Fruit fly (Drosophila melanogaster) whole organism, embryonic: ENCODE measurements around the gene CG12594.
A peak's percentile ranks its signal among the peaks of the same experiment; 100 is the strongest.

ENCODE experiments used
- Antp ChIP-seq: fragments of 200-800 bp; sonication (Bioruptor generic); optimal IDR thresholded peaks from 3 replicates; lab custom pipeline; 2016; ENCODE audit warnings: missing biosample characterization, missing genetic modification characterization
- Asciz ChIP-seq: fragments of 200-800 bp; sonication (Bioruptor generic); optimal IDR thresholded peaks from 2 replicates; lab custom pipeline; 2017; ENCODE audit warnings: missing biosample characterization, mild to moderate bottlenecking, missing genetic modification characterization, missing genetic modification reagents
- Awh ChIP-seq: fragments of 200-800 bp; sonication (Bioruptor generic); IDR thresholded peaks from 2 replicates; pipeline ENCODE4, ENCODE4 v1.3.6; 2022; ENCODE audit warnings: missing biosample characterization, missing genetic modification characterization
- CG11085 ChIP-seq: fragments of 200-800 bp; sonication (Bioruptor generic); IDR thresholded peaks from 2 replicates; pipeline ENCODE4 v1.3.6; 2022; ENCODE audit warnings: missing biosample characterization, missing genetic modification characterization
- CG11093 ChIP-seq: fragments of 200-800 bp; sonication (Bioruptor generic); IDR thresholded peaks from 3 replicates; pipeline ENCODE4 v1.3.6; 2022; ENCODE audit warnings: missing biosample characterization, missing genetic modification characterization
- CG12236 ChIP-seq: fragments of 200-800 bp; sonication (Bioruptor generic); optimal IDR thresholded peaks from 2 replicates; lab custom pipeline; 2016; ENCODE audit warnings: missing biosample characterization, missing genetic modification characterization
- CG17186 ChIP-seq: fragments of 200-800 bp; sonication (Bioruptor generic); optimal IDR thresholded peaks from 3 replicates; lab custom pipeline; 2017; ENCODE audit warnings: missing biosample characterization, missing genetic modification reagents, missing genetic modification characterization
- CG1792 ChIP-seq: fragments of 200-800 bp; sonication (Bioruptor generic); optimal IDR thresholded peaks from 2 replicates; lab custom pipeline; 2016; ENCODE audit warnings: missing biosample characterization, missing genetic modification characterization
- CG18764 ChIP-seq: fragments of 200-800 bp; sonication (Bioruptor generic); optimal IDR thresholded peaks from 3 replicates; lab custom pipeline; 2016; ENCODE audit warnings: missing biosample characterization, missing genetic modification characterization
- CG30403 ChIP-seq: fragments of 200-800 bp; sonication (Bioruptor generic); optimal IDR thresholded peaks from 3 replicates; lab custom pipeline; 2016; ENCODE audit warnings: missing biosample characterization, missing genetic modification characterization
- CG31441 ChIP-seq: fragments of 200-800 bp; sonication (Bioruptor generic); IDR thresholded peaks from 2 replicates; pipeline ENCODE4 v1.3.6; 2022; ENCODE audit warnings: missing biosample characterization, missing genetic modification characterization
- CG3838 ChIP-seq: fragments of 200-800 bp; sonication (Bioruptor generic); optimal IDR thresholded peaks from 3 replicates; lab custom pipeline; 2016; ENCODE audit warnings: missing biosample characterization, missing genetic modification characterization
- CG4404 ChIP-seq: fragments of 200-800 bp; sonication (Bioruptor generic); IDR thresholded peaks from 2 replicates; pipeline ENCODE4 v1.3.6; 2022; ENCODE audit warnings: missing biosample characterization, missing genetic modification characterization
- CG5180 ChIP-seq: fragments of 200-800 bp; sonication (Bioruptor generic); optimal IDR thresholded peaks from 3 replicates; lab custom pipeline; 2017; ENCODE audit warnings: missing biosample characterization, missing genetic modification characterization, mild to moderate bottlenecking, moderate library complexity, missing genetic modification reagents
- CG5245 ChIP-seq: fragments of 200-800 bp; sonication (Bioruptor generic); optimal IDR thresholded peaks from 3 replicates; lab custom pipeline; 2016; ENCODE audit warnings: missing biosample characterization, missing genetic modification characterization
- CG7556 ChIP-seq: fragments of 200-800 bp; sonication (Bioruptor generic); optimal IDR thresholded peaks from 2 replicates; lab custom pipeline; 2017; ENCODE audit warnings: missing biosample characterization, mild to moderate bottlenecking, missing genetic modification characterization
- CG7839 ChIP-seq: fragments of 200-800 bp; sonication (Bioruptor generic); optimal IDR thresholded peaks from 3 replicates; lab custom pipeline; 2018; ENCODE audit warnings: missing biosample characterization, mild to moderate bottlenecking, missing genetic modification characterization, moderate library complexity
- CG9876 ChIP-seq: fragments of 200-800 bp; sonication (Bioruptor generic); optimal IDR thresholded peaks from 2 replicates; lab custom pipeline; 2016; ENCODE audit warnings: missing biosample characterization, missing genetic modification characterization
- Deaf1 ChIP-seq: fragments of 200-800 bp; optimal IDR thresholded peaks from 3 replicates; lab custom pipeline; 2019; ENCODE audit warnings: missing biosample characterization, mild to moderate bottlenecking, missing genetic modification characterization, moderate library complexity
- Dref ChIP-seq: fragments of 200-800 bp; sonication (Bioruptor generic); IDR thresholded peaks from 2 replicates; pipeline ENCODE4 v1.3.6; 2022; ENCODE audit warnings: missing biosample characterization, missing genetic modification characterization
- Gug ChIP-seq: fragments of 200-800 bp; sonication (Bioruptor generic); IDR thresholded peaks from 4 replicates; pipeline ENCODE4 v1.3.6; 2022; ENCODE audit warnings: missing biosample characterization, missing genetic modification characterization
- H2.0 ChIP-seq: fragments of 200-800 bp; sonication (Bioruptor generic); IDR thresholded peaks from 2 replicates; pipeline ENCODE4 v1.3.6; 2022; ENCODE audit warnings: missing biosample characterization, missing genetic modification characterization
- Hand ChIP-seq: fragments of 200-800 bp; sonication (Bioruptor generic); optimal IDR thresholded peaks from 2 replicates; lab custom pipeline; 2017; ENCODE audit warnings: mild to moderate bottlenecking, missing biosample characterization, missing genetic modification reagents, missing genetic modification characterization
- Hsf ChIP-seq: fragments of 200-800 bp; sonication (Bioruptor generic); optimal IDR thresholded peaks from 3 replicates; lab custom pipeline; 2016; ENCODE audit warnings: missing biosample characterization, missing genetic modification characterization
- MBD-R2 ChIP-seq: fragments of 200-800 bp; sonication (Bioruptor generic); IDR thresholded peaks from 2 replicates; pipeline ENCODE4 v1.3.6; 2022; ENCODE audit warnings: missing biosample characterization, missing genetic modification characterization
- Max ChIP-seq: fragments of 200-800 bp; sonication (Bioruptor generic); optimal IDR thresholded peaks from 2 replicates; lab custom pipeline; 2016; ENCODE audit warnings: missing biosample characterization, mild to moderate bottlenecking, missing genetic modification characterization
- NC2β ChIP-seq: fragments of 200-800 bp; sonication (Bioruptor generic); optimal IDR thresholded peaks from 2 replicates; lab custom pipeline; 2016; ENCODE audit warnings: missing biosample characterization, missing genetic modification characterization
- Optix ChIP-seq: fragments of 200-800 bp; sonication (Bioruptor generic); IDR thresholded peaks from 3 replicates; pipeline ENCODE4 v1.3.6; 2022; ENCODE audit warnings: missing biosample characterization, missing genetic modification characterization
- Tbp ChIP-seq: fragments of >200 bp; optimal IDR thresholded peaks from 2 replicates; lab custom pipeline; 2018; ENCODE audit warnings: missing biosample characterization, missing genetic modification characterization
- abd-A ChIP-seq: fragments of 200-800 bp; sonication (Bioruptor generic); optimal IDR thresholded peaks from 3 replicates; lab custom pipeline; 2019; ENCODE audit warnings: missing biosample characterization, mild to moderate bottlenecking, missing genetic modification characterization, moderate library complexity
- bigmax ChIP-seq: fragments of 200-800 bp; sonication (Bioruptor generic); optimal IDR thresholded peaks from 2 replicates; lab custom pipeline; 2018; ENCODE audit warnings: missing biosample characterization, mild to moderate bottlenecking, missing genetic modification characterization
- cato ChIP-seq: fragments of 200-800 bp; sonication (Bioruptor generic); optimal IDR thresholded peaks from 2 replicates; lab custom pipeline; 2016; ENCODE audit warnings: missing biosample characterization, missing genetic modification characterization, borderline replicate concordance
- chinmo ChIP-seq: fragments of 200-800 bp; sonication (Bioruptor generic); IDR thresholded peaks from 4 replicates; pipeline ENCODE4 v1.3.6; 2022; ENCODE audit warnings: missing biosample characterization, missing genetic modification characterization; ENCODE audit not compliant: partially characterized antibody
- croc ChIP-seq: fragments of 200-800 bp; sonication (Bioruptor generic); conservative IDR thresholded peaks from 3 replicates; pipeline ENCODE4 v1.3.6; 2022; ENCODE audit warnings: missing biosample characterization, missing genetic modification characterization
- cwo ChIP-seq: fragments of 200-800 bp; sonication (Bioruptor generic); optimal IDR thresholded peaks from 3 replicates; lab custom pipeline; 2017; ENCODE audit warnings: missing biosample characterization, missing genetic modification characterization, mild to moderate bottlenecking, moderate library complexity, missing genetic modification reagents
- gsb-n ChIP-seq: fragments of 200-800 bp; sonication (Bioruptor generic); optimal IDR thresholded peaks from 3 replicates; lab custom pipeline; 2018; ENCODE audit warnings: missing biosample characterization, mild to moderate bottlenecking, missing genetic modification characterization
- hkb ChIP-seq, 2 experiments: fragments of 200-800 bp in 1 of 2; fragments of >200 bp in 1 of 2; sonication (Bioruptor generic) in 1 of 2; IDR thresholded peaks in 1 of 2; optimal IDR thresholded peaks in 1 of 2; 2 replicates each; pipeline versions ENCODE4 v1.3.6 to Lab custom; 2017 to 2022; ENCODE audit warnings: missing biosample characterization in 1 of 2, missing genetic modification characterization in 1 of 2
- hth ChIP-seq: fragments of >200 bp; optimal IDR thresholded peaks from 2 replicates; lab custom pipeline; 2017; ENCODE audit warnings: inconsistent platforms
- klu ChIP-seq: fragments of 200-800 bp; sonication (Bioruptor generic); IDR thresholded peaks from 2 replicates; pipeline ENCODE4 v1.3.6; 2022; ENCODE audit warnings: missing biosample characterization, missing genetic modification characterization
- oc ChIP-seq: fragments of 200-800 bp; sonication (Bioruptor generic); optimal IDR thresholded peaks from 2 replicates; lab custom pipeline; 2018; ENCODE audit warnings: missing biosample characterization, mild to moderate bottlenecking, missing genetic modification characterization, moderate library complexity
- pho ChIP-seq: fragments of 200-800 bp; sonication (Bioruptor generic); optimal IDR thresholded peaks from 2 replicates; lab custom pipeline; 2016; ENCODE audit warnings: missing biosample characterization, missing genetic modification characterization
- pnt ChIP-seq: fragments of 200-800 bp; sonication (Bioruptor generic); optimal IDR thresholded peaks from 3 replicates; lab custom pipeline; 2016; ENCODE audit warnings: missing biosample characterization, missing genetic modification characterization
- pzg ChIP-seq: fragments of 200-800 bp; sonication (Bioruptor generic); optimal IDR thresholded peaks from 3 replicates; lab custom pipeline; 2018; ENCODE audit warnings: missing biosample characterization, mild to moderate bottlenecking, missing genetic modification characterization, moderate library complexity
- sens ChIP-seq: fragments of 200-800 bp; sonication (Bioruptor generic); peaks from one replicate; lab custom pipeline; 2016; ENCODE audit warnings: missing biosample characterization, missing genetic modification characterization
- sisA ChIP-seq: fragments of 200-800 bp; sonication (Bioruptor generic); IDR thresholded peaks from 2 replicates; pipeline ENCODE4 v1.3.6; 2022; ENCODE audit warnings: missing biosample characterization, missing genetic modification characterization
- stc ChIP-seq: fragments of 200-800 bp; sonication (Bioruptor generic); IDR thresholded peaks from 2 replicates; pipeline ENCODE4 v1.3.6; 2022; ENCODE audit warnings: missing biosample characterization, missing genetic modification characterization
- tgo ChIP-seq: fragments of 200-800 bp; sonication (Bioruptor generic); IDR thresholded peaks from 3 replicates; pipeline ENCODE4 v1.3.6; 2022; ENCODE audit warnings: missing biosample characterization, missing genetic modification characterization
- tll ChIP-seq, 2 experiments: fragments of 200-800 bp in 1 of 2; fragments of >200 bp in 1 of 2; sonication (Bioruptor generic) in 1 of 2; optimal IDR thresholded peaks; 2 replicates each; lab custom pipeline; 2017 to 2019; ENCODE audit warnings: missing biosample characterization in 2 of 2, missing genetic modification characterization in 2 of 2, mild to moderate bottlenecking in 1 of 2, moderate library complexity in 1 of 2
- trem ChIP-seq: fragments of 200-800 bp; optimal IDR thresholded peaks from 3 replicates; lab custom pipeline; 2019; ENCODE audit warnings: missing biosample characterization, mild to moderate bottlenecking, missing genetic modification characterization, moderate library complexity
- trh ChIP-seq: fragments of 200-800 bp; sonication (Bioruptor generic); optimal IDR thresholded peaks from 2 replicates; lab custom pipeline; 2016; ENCODE audit warnings: missing biosample characterization, missing genetic modification characterization
- usp ChIP-seq: fragments of >200 bp; optimal IDR thresholded peaks from 2 replicates; lab custom pipeline; 2017; ENCODE audit warnings: missing biosample characterization, missing genetic modification characterization

Gene CG12594

dm6 chr3R:11780181-11780688 is 58.7 kb downstream of the CG12594 start (continued):
- TF ChIP-seq NC2β (GFP tag; lab: Kevin White, UChicago) (peak; percentile 0), CG11085 (GFP tag; lab: Robert Waterston, UW) (no peak), CG4404 (GFP tag; lab: Robert Waterston, UW) (peak; percentile 93), CG11093 (GFP tag; lab: Robert Waterston, UW) (peak; percentile 84), H2.0 (GFP tag; lab: Robert Waterston, UW) (peak; percentile 81), CG31441 (GFP tag; lab: Robert Waterston, UW) (peak; percentile 99), CG18764 (GFP tag; lab: Kevin White, UChicago) (peak; percentile 88), abd-A (tag; lab: Kevin White, UChicago) (no peak), klu (GFP tag; lab: Robert Waterston, UW) (peak; percentile 59; the same call in 1 of the 2 replicates), usp (no peak), croc (GFP tag; lab: Robert Waterston, UW) (peak; percentile 95), CG7556 (GFP tag; lab: Kevin White, UChicago) (peak; percentile 95), CG7839 (tag; lab: Kevin White, UChicago) (peak; percentile 96), CG9876 (GFP tag; lab: Kevin White, UChicago) (no peak), Awh (GFP tag; lab: Robert Waterston, UW) (peak; percentile 85), Optix (peak; percentile 78), Gug (peak; percentile 87), Dref (GFP tag; lab: Robert Waterston, UW) (no peak), gsb-n (tag; lab: Kevin White, UChicago) (peak; percentile 99), Hand (GFP tag; lab: Kevin White, UChicago) (no peak), hth (lab: Kevin White, UChicago) (no peak), Hsf (GFP tag; lab: Kevin White, UChicago) (peak; percentile 76), MBD-R2 (GFP tag; lab: Robert Waterston, UW) (0 out of 2 replicates have a peak, but pooled peaks have one; percentile 12), CG12236 (GFP tag; lab: Kevin White, UChicago) (peak; percentile 3), pho (no peak), CG17186 (peak; percentile 58), Max (GFP tag; lab: Kevin White, UChicago) (peak; percentile 82), CG3838 (GFP tag; lab: Kevin White, UChicago) (peak; percentile 22), bigmax (no peak), CG30403 (GFP tag; lab: Kevin White, UChicago) (peak; percentile 93), CG5180 (GFP tag; lab: Kevin White, UChicago) (peak; percentile 79), sens (GFP tag; lab: Kevin White, UChicago) (peak; percentile 95), hkb (optimal IDR thresholded peaks at IDR 0.05; lab: Kevin White, UChicago) (no peak), hkb (GFP tag; IDR thresholded peaks at IDR 0.05; lab: Robert Waterston, UW) (peak; percentile 85), stc (GFP tag; lab: Robert Waterston, UW) (peak; percentile 88), trh (GFP tag; lab: Kevin White, UChicago) (peak; percentile 87), tll (GFP tag; optimal IDR thresholded peaks at IDR 0.05; lab: Kevin White, UChicago) (peak in 1 of 2 experiments; percentile 12), CG5245 (GFP tag; lab: Kevin White, UChicago) (peak; percentile 94), trem (tag; lab: Kevin White, UChicago) (peak; percentile 96), CG1792 (no peak), Deaf1 (tag; lab: Kevin White, UChicago) (peak; percentile 70), sisA (peak; percentile 89), Asciz (GFP tag; lab: Kevin White, UChicago) (peak; percentile 93), chinmo (GFP tag; lab: Robert Waterston, UW) (0 out of 4 replicates have a peak, but pooled peaks have one; percentile 45), pzg (GFP tag; lab: Kevin White, UChicago) (no peak), pnt (GFP tag; lab: Kevin White, UChicago) (no peak), cato (GFP tag; lab: Kevin White, UChicago) (peak; percentile 93), cwo (peak; percentile 62), Tbp (GFP tag; lab: Kevin White, UChicago) (no peak), tgo (GFP tag; lab: Robert Waterston, UW) (peak; percentile 78), Antp (GFP tag; lab: Kevin White, UChicago) (no peak), oc (peak; percentile 94)
